Worm (Caenorhabditis elegans): Measurements from ENCODE around the gene cpr-6.

DNA sequence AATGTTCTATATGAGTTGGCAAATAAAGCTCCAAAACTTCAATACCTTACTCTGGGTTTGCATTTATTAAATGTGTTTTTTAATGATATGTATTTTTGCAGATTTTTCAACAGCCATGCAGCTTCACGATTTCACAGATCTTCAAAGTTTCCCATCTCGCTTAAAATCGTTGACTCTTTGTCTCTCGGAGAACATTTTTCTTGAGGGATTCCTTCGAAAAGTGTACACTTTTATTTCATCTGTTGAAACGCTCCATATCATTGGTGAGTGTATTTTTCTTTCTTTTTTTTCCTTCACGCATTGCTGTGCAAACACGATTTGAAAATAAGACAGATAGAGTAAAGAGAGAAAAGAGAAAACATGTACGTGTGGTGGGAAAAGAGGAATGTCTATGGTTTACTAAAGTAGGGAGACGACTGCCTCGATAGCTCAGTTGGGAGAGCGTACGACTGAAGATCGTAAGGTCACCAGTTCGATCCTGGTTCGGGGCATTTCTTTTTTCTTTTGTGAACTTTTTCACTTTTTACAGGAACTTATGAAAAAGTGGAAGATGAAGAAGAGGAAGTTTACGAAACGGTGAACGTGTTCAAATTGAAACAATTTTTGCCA, 13.7 kb upstream of the cpr-6 start:
- peak; percentile 18 for TF ChIP-seq lsy-12 (tag; optimal IDR thresholded peaks at IDR 0.05)
- no peak for TF ChIP-seq skn-1 (tag; optimal IDR thresholded peaks at IDR 0.05)
- TF ChIP-seq fos-1 (tag; optimal IDR thresholded peaks at IDR 0.05) = no peak
- TF ChIP-seq nhr-12 (tag; optimal IDR thresholded peaks at IDR 0.05) = no peak
- no peak for TF ChIP-seq lin-15B (tag; optimal IDR thresholded peaks at IDR 0.05)

Data from whole organism, L3 larva.